Fruit fly (Drosophila melanogaster): ENCODE results near the gene CG7560.
A peak's percentile ranks its signal among the peaks of the same experiment; 100 is the strongest.

Gene CG7560

dm6 chr3L:11379698-11380438, 45.1 kb upstream of the CG7560 start (continued):
- TF ChIP-seq CG5245 (GFP tag; optimal IDR thresholded peaks at IDR 0.05) = peak; percentile 39
- TF ChIP-seq CG8290 (GFP tag; optimal IDR thresholded peaks at IDR 0.05) = peak; percentile 1
- peak in 1 of 2 experiments; percentile 53 for TF ChIP-seq CG8290 (tag; optimal IDR thresholded peaks at IDR 0.05)
- TF ChIP-seq Optix (GFP tag; IDR thresholded peaks at IDR 0.05) = 0 out of 3 replicates have a peak, but pooled peaks have one; percentile 33
- TF ChIP-seq Meics (GFP tag; optimal IDR thresholded peaks at IDR 0.05) = no peak
- no peak for TF ChIP-seq da (GFP tag; optimal IDR thresholded peaks at IDR 0.05)
- no peak for TF ChIP-seq gce (GFP tag; IDR thresholded peaks at IDR 0.05)
- TF ChIP-seq CG13296 (GFP tag; optimal IDR thresholded peaks at IDR 0.05) = peak; percentile 15
- TF ChIP-seq CG12236 (GFP tag; optimal IDR thresholded peaks at IDR 0.05) = peak; percentile 26
- peak; percentile 82 for TF ChIP-seq CG2712 (tag; optimal IDR thresholded peaks at IDR 0.05)
- TF ChIP-seq Oli (tag; optimal IDR thresholded peaks at IDR 0.05) = peak; percentile 36
- peak; percentile 4 for TF ChIP-seq CG15514 (GFP tag; optimal IDR thresholded peaks at IDR 0.05)
- TF ChIP-seq CG3407 (GFP tag; optimal IDR thresholded peaks at IDR 0.05) = peak; percentile 40
- no peak for TF ChIP-seq CG17912 (GFP tag; optimal IDR thresholded peaks at IDR 0.05)
- peak; percentile 85 for TF ChIP-seq nom (GFP tag; optimal IDR thresholded peaks at IDR 0.05)
- no peak for TF ChIP-seq Mrtf (GFP tag; IDR thresholded peaks at IDR 0.05)
- TF ChIP-seq tap (tag; optimal IDR thresholded peaks at IDR 0.05) = peak; percentile 35
- peak; percentile 52 for TF ChIP-seq lab (GFP tag; optimal IDR thresholded peaks at IDR 0.05)
- TF ChIP-seq Side (GFP tag; optimal IDR thresholded peaks at IDR 0.05) = peak; percentile 66
- TF ChIP-seq nerfin-1 (tag; optimal IDR thresholded peaks at IDR 0.05) = peak; percentile 31
- TF ChIP-seq CG15696 (tag; optimal IDR thresholded peaks at IDR 0.05) = peak; percentile 32
- peak; percentile 28 for TF ChIP-seq Sry-β (GFP tag; optimal IDR thresholded peaks at IDR 0.05)
- peak; percentile 26 for TF ChIP-seq nau (GFP tag; optimal IDR thresholded peaks at IDR 0.05)
- TF ChIP-seq Atf3 (GFP tag; optimal IDR thresholded peaks at IDR 0.05) = no peak
- TF ChIP-seq CG17186 (GFP tag; optimal IDR thresholded peaks at IDR 0.05) = peak; percentile 10
- peak; percentile 2 for TF ChIP-seq tup (GFP tag; optimal IDR thresholded peaks at IDR 0.05)
- peak; percentile 49 for TF ChIP-seq CG4820 (GFP tag; optimal IDR thresholded peaks at IDR 0.05)
- TF ChIP-seq Trl (optimal IDR thresholded peaks at IDR 0.05) = no peak
- TF ChIP-seq Trl (GFP tag; optimal IDR thresholded peaks at IDR 0.05) = peak; percentile 27
- peak; percentile 70 for TF ChIP-seq oc (tag; optimal IDR thresholded peaks at IDR 0.05)
- peak; percentile 29 for TF ChIP-seq p53 (GFP tag; optimal IDR thresholded peaks at IDR 0.05)
- no peak for TF ChIP-seq trh (GFP tag; optimal IDR thresholded peaks at IDR 0.05)
- TF ChIP-seq CG17802 (tag; optimal IDR thresholded peaks at IDR 0.05) = peak; percentile 11
- TF ChIP-seq CG17361 (GFP tag; IDR thresholded peaks at IDR 0.05) = peak; percentile 53; the same call in 1 of the 3 replicates
- 0 out of 2 replicates have a peak, but pooled peaks have one; percentile 5 for TF ChIP-seq CG1024 (GFP tag; IDR thresholded peaks at IDR 0.05)
- peak; percentile 10 for TF ChIP-seq CG8388 (GFP tag; optimal IDR thresholded peaks at IDR 0.05)
- TF ChIP-seq gem (tag; optimal IDR thresholded peaks at IDR 0.05) = peak; percentile 46
- peak; percentile 55 for TF ChIP-seq CG8944 (GFP tag; optimal IDR thresholded peaks at IDR 0.05)
- peak; percentile 58 for TF ChIP-seq CG7786 (GFP tag; optimal IDR thresholded peaks at IDR 0.05)
- peak; percentile 60 for TF ChIP-seq Xrp1 (GFP tag; IDR thresholded peaks at IDR 0.05)
- TF ChIP-seq CG7271 (tag; optimal IDR thresholded peaks at IDR 0.05) = no peak
- no peak for TF ChIP-seq emc (GFP tag; optimal IDR thresholded peaks at IDR 0.05)
- no peak for TF ChIP-seq stc (GFP tag; IDR thresholded peaks at IDR 0.05)
- peak; percentile 20 for TF ChIP-seq dm (GFP tag; optimal IDR thresholded peaks at IDR 0.05)
- peak; percentile 34 for TF ChIP-seq CG17385 (GFP tag; optimal IDR thresholded peaks at IDR 0.05)
- TF ChIP-seq sim (GFP tag; IDR thresholded peaks at IDR 0.05) = no peak
- TF ChIP-seq gcm (GFP tag; optimal IDR thresholded peaks at IDR 0.05) = peak; percentile 28
- peak; percentile 11 for TF ChIP-seq sug (tag; optimal IDR thresholded peaks at IDR 0.05)
- TF ChIP-seq slou (GFP tag; optimal IDR thresholded peaks at IDR 0.05) = no peak
- TF ChIP-seq Dip3 (GFP tag; optimal IDR thresholded peaks at IDR 0.05) = peak; percentile 15
